Worm (Caenorhabditis elegans): ENCODE measurements around the gene bus-2.

Gene bus-2

ce11 chrIV:1745453-1746051 lies 45.9 kb downstream of the bus-2 start, which contains the start of the genes Y41D4A.6 and Y41D4A.4 (continued):
- TF ChIP-seq nfya-2 (GFP tag; IDR thresholded peaks at IDR 0.05), result no peak
- TF ChIP-seq dpl-1 (GFP tag; optimal IDR thresholded peaks at IDR 0.05), result no peak
- TF ChIP-seq sdz-38 (tag; optimal IDR thresholded peaks at IDR 0.05), result no peak
- TF ChIP-seq K12H6.12 (tag; optimal IDR thresholded peaks at IDR 0.05), result peak; percentile 89
- TF ChIP-seq ZK185.1 (tag; optimal IDR thresholded peaks at IDR 0.05; ENCODE audit: poor library complexity, severe bottlenecking), result peak; percentile 56
- peak; percentile 64 for TF ChIP-seq F23B12.7 (tag; optimal IDR thresholded peaks at IDR 0.05; ENCODE audit: insufficient read depth)
- peak; percentile 53 for TF ChIP-seq madf-6 (GFP tag; IDR thresholded peaks at IDR 0.05)
- no peak; the same call in 1 of the 2 replicates for TF ChIP-seq attf-6 (GFP tag; IDR thresholded peaks at IDR 0.05)
- TF ChIP-seq F33H1.4 (GFP tag; IDR thresholded peaks at IDR 0.05), result peak; percentile 68
- TF ChIP-seq nfyb-1 (GFP tag; IDR thresholded peaks at IDR 0.05), result 0 out of 2 replicates have a peak, but pooled peaks have one; percentile 51
- no peak for TF ChIP-seq Y56A3A.18 (GFP tag; IDR thresholded peaks at IDR 0.05)
- TF ChIP-seq zfh-2 (GFP tag; conservative IDR thresholded peaks at IDR 0.05), result no peak; the same call in 1 of the 2 replicates
- peak; percentile 87 for TF ChIP-seq F49E8.2 (tag; optimal IDR thresholded peaks at IDR 0.05; ENCODE audit: insufficient read depth)
- TF ChIP-seq ztf-26 (tag; optimal IDR thresholded peaks at IDR 0.05), result no peak
- no peak for TF ChIP-seq rpc-1 (optimal IDR thresholded peaks at IDR 0.05)
- no peak for TF ChIP-seq rpc-1 (tag; optimal IDR thresholded peaks at IDR 0.05)
- no peak for TF ChIP-seq hlh-12 (tag; optimal IDR thresholded peaks at IDR 0.05)
- peak; percentile 60 for TF ChIP-seq tbp1 (GFP tag; optimal IDR thresholded peaks at IDR 0.05)
- peak; percentile 5 for TF ChIP-seq efl-1 (GFP tag; optimal IDR thresholded peaks at IDR 0.05)
- no peak for TF ChIP-seq ets-4 (GFP tag; optimal IDR thresholded peaks at IDR 0.05)
- TF ChIP-seq zim-3 (tag; optimal IDR thresholded peaks at IDR 0.05), result peak; percentile 32
- no peak for TF ChIP-seq F57C9.4 (tag; optimal IDR thresholded peaks at IDR 0.05)
- no peak for TF ChIP-seq pha-4 (tag; optimal IDR thresholded peaks at IDR 0.05)
- no peak for TF ChIP-seq Y67H2A.10 (GFP tag; conservative IDR thresholded peaks at IDR 0.05)
- TF ChIP-seq aptf-3 (GFP tag; IDR thresholded peaks at IDR 0.05), result no peak
- TF ChIP-seq tlf-1 (GFP tag; optimal IDR thresholded peaks at IDR 0.05), result peak; percentile 37
- TF ChIP-seq ceh-100 (GFP tag; IDR thresholded peaks at IDR 0.05), result peak; percentile 99
- 0 out of 2 replicates have a peak, but pooled peaks have one; percentile 26 for TF ChIP-seq K11D2.4 (GFP tag; IDR thresholded peaks at IDR 0.05)
- TF ChIP-seq egl-18 (GFP tag; IDR thresholded peaks at IDR 0.05), result no peak
- peak; percentile 82 for TF ChIP-seq let-526 (GFP tag; IDR thresholded peaks at IDR 0.05)
- 0 out of 2 replicates have a peak, but pooled peaks have one; percentile 52 for TF ChIP-seq C17E4.6 (GFP tag; IDR thresholded peaks at IDR 0.05)
- peak; percentile 72; the same call in 1 of the 2 replicates for TF ChIP-seq madf-3 (GFP tag; IDR thresholded peaks at IDR 0.05)
- TF ChIP-seq nhr-80 (tag; optimal IDR thresholded peaks at IDR 0.05), result peak; percentile 65
- peak; percentile 39 to 83 for TF ChIP-seq let-607 (tag; optimal IDR thresholded peaks at IDR 0.05)
- peak; percentile 94 for TF ChIP-seq unc-130 (GFP tag; optimal IDR thresholded peaks at IDR 0.05)
- TF ChIP-seq snpc-1.1 (tag; optimal IDR thresholded peaks at IDR 0.05; ENCODE audit: insufficient read depth), result no peak
- peak; percentile 31 for TF ChIP-seq somi-1 (GFP tag; optimal IDR thresholded peaks at IDR 0.05)
- TF ChIP-seq D2030.7 (GFP tag; IDR thresholded peaks at IDR 0.05), result peak; percentile 89

ce11 chrIV:1751243-1751642 lies 51.5 kb downstream of the bus-2 start:
- TF ChIP-seq egrh-3 (GFP tag; IDR thresholded peaks at IDR 0.05), result peak; percentile 38; the same call in 1 of the 2 replicates
- TF ChIP-seq B0019.2 (GFP tag; conservative IDR thresholded peaks at IDR 0.05), result no peak
- TF ChIP-seq cebp-1 (GFP tag; IDR thresholded peaks at IDR 0.05), result no peak
- peak; percentile 28 for TF ChIP-seq cebp-1 (tag; optimal IDR thresholded peaks at IDR 0.05)
- TF ChIP-seq F22D6.2 (tag; optimal IDR thresholded peaks at IDR 0.05), result no peak
- TF ChIP-seq K11D2.4 (GFP tag; IDR thresholded peaks at IDR 0.05), result 0 out of 2 replicates have a peak, but pooled peaks have one; percentile 27
- TF ChIP-seq nfya-2 (GFP tag; IDR thresholded peaks at IDR 0.05), result no peak
- TF ChIP-seq lin-26 (GFP tag; IDR thresholded peaks at IDR 0.05), result no peak
- TF ChIP-seq madf-6 (GFP tag; IDR thresholded peaks at IDR 0.05), result peak; percentile 40; the same call in 1 of the 2 replicates
- no peak for TF ChIP-seq tlf-1 (GFP tag; optimal IDR thresholded peaks at IDR 0.05)
- no peak for TF ChIP-seq snpc-4 (GFP tag; optimal IDR thresholded peaks at IDR 0.05)
- no peak for TF ChIP-seq snpc-4 (tag; optimal IDR thresholded peaks at IDR 0.05)
- no peak for TF ChIP-seq rec-8 (tag; optimal IDR thresholded peaks at IDR 0.05)
- no peak for TF ChIP-seq unc-62 (GFP tag; optimal IDR thresholded peaks at IDR 0.05)
- TF ChIP-seq fkh-3 (tag; optimal IDR thresholded peaks at IDR 0.05), result no peak

All from whole organism, young adult.